Fruit fly (Drosophila melanogaster): ENCODE results near the gene TwdlZ.

The TwdlZ gene

DNA sequence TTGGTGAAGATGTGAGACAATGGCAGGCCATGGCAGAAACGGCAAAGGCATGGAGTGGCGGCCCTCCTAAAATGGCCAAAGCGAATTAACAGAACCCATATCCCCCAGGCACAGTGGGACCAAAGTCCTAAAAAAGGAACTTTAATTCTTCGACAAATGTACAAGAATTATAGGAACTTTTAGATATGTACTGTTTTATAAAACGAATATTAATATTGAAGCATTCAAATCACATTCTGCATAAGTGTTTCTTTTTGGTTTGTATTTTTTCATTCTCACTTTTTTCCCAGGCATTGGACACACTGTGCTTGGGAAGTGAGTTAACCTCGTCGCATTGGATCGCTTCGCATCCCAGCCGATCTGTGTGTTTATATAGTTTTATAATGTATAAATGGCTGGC lies 27.0 kb downstream of the TwdlZ start (continued):
- peak; percentile 49 for TF ChIP-seq net (GFP tag; optimal IDR thresholded peaks at IDR 0.05)
- peak; percentile 1 for TF ChIP-seq CG8632 (GFP tag; optimal IDR thresholded peaks at IDR 0.05)
- TF ChIP-seq CG11902 (GFP tag; optimal IDR thresholded peaks at IDR 0.05) = no peak
- TF ChIP-seq Sox102F (GFP tag; optimal IDR thresholded peaks at IDR 0.05) = peak; percentile 26
- TF ChIP-seq dac (GFP tag; optimal IDR thresholded peaks at IDR 0.05) = no peak
- TF ChIP-seq Sox15 (GFP tag; optimal IDR thresholded peaks at IDR 0.05) = no peak
- TF ChIP-seq CG1621 (tag; optimal IDR thresholded peaks at IDR 0.05) = peak; percentile 8
- TF ChIP-seq CG16779 (tag; optimal IDR thresholded peaks at IDR 0.05) = no peak
- peak; percentile 59 to 70 for TF ChIP-seq ss (GFP tag; optimal IDR thresholded peaks at IDR 0.05)
- TF ChIP-seq salr (GFP tag; optimal IDR thresholded peaks at IDR 0.05) = peak in 1 of 2 experiments; percentile 34
- no peak for TF ChIP-seq CG6854 (GFP tag; optimal IDR thresholded peaks at IDR 0.05)
- TF ChIP-seq CG34406 (GFP tag; optimal IDR thresholded peaks at IDR 0.05) = no peak

- TF ChIP-seq CG15336 (GFP tag; IDR thresholded peaks at IDR 0.05) (peak; percentile 65; the same call in 1 of the 2 replicates), esn (GFP tag; optimal IDR thresholded peaks at IDR 0.05) (no peak), Hr38 (GFP tag; optimal IDR thresholded peaks at IDR 0.05) (no peak), ss (GFP tag; optimal IDR thresholded peaks at IDR 0.05) (peak in 1 of 2 experiments; percentile 24), Eip78C (GFP tag) (peak; percentile 84), achi (GFP tag; optimal IDR thresholded peaks at IDR 0.05) (peak; percentile 47), CG1621 (tag; optimal IDR thresholded peaks at IDR 0.05) (no peak), acj6 (GFP tag; optimal IDR thresholded peaks at IDR 0.05) (peak; percentile 40), OdsH (GFP tag; optimal IDR thresholded peaks at IDR 0.05) (peak; percentile 54), Hr4 (GFP tag; optimal IDR thresholded peaks at IDR 0.05) (peak; percentile 63), spab (GFP tag; optimal IDR thresholded peaks at IDR 0.05) (no peak), Eip93F (GFP tag; optimal IDR thresholded peaks at IDR 0.05) (no peak), CG10631 (GFP tag; optimal IDR thresholded peaks at IDR 0.05) (peak; percentile 42), CG11902 (GFP tag; optimal IDR thresholded peaks at IDR 0.05) (no peak), CG3919 (GFP tag; optimal IDR thresholded peaks at IDR 0.05) (peak; percentile 7), eg (GFP tag; IDR thresholded peaks at IDR 0.05) (0 out of 3 replicates have a peak, but pooled peaks have one; percentile 38), Sox14 (GFP tag; optimal IDR thresholded peaks at IDR 0.05) (peak; percentile 30), CG8632 (GFP tag; optimal IDR thresholded peaks at IDR 0.05) (peak; percentile 30), Ets96B (tag; optimal IDR thresholded peaks at IDR 0.05) (peak; percentile 15), lz (GFP tag; optimal IDR thresholded peaks at IDR 0.05) (no peak), CG3032 (tag; optimal IDR thresholded peaks at IDR 0.05) (peak; percentile 37), CG6792 (GFP tag; optimal IDR thresholded peaks at IDR 0.05) (peak; percentile 13), Smox (GFP tag; optimal IDR thresholded peaks at IDR 0.05) (peak; percentile 7), pdm3 (GFP tag; optimal IDR thresholded peaks at IDR 0.05) (peak; percentile 50), fd59A (GFP tag; optimal IDR thresholded peaks at IDR 0.05) (peak; percentile 2), Eip75B (GFP tag; optimal IDR thresholded peaks at IDR 0.05) (peak; percentile 37), CG6808 (GFP tag; optimal IDR thresholded peaks at IDR 0.05) (peak; percentile 17), Sox102F (GFP tag; optimal IDR thresholded peaks at IDR 0.05) (no peak), CG8119 (GFP tag; IDR thresholded peaks at IDR 0.05) (peak; percentile 46; the same call in 2 of the 3 replicates), CG32006 (GFP tag; optimal IDR thresholded peaks at IDR 0.05) (peak; percentile 55), topi (GFP tag; optimal IDR thresholded peaks at IDR 0.05) (peak; percentile 1), Met (GFP tag; optimal IDR thresholded peaks at IDR 0.05) (peak; percentile 10), Lpt (GFP tag; optimal IDR thresholded peaks at IDR 0.05) (peak; percentile 56), dsx (GFP tag; optimal IDR thresholded peaks at IDR 0.05; ENCODE audit: poor library complexity, severe bottlenecking) (peak; percentile 4), Ets21C (GFP tag; optimal IDR thresholded peaks at IDR 0.05) (no peak)
Measured at dm6 chrX:16765809-16766208, 27.8 kb downstream of the TwdlZ start.
